Worm (Caenorhabditis elegans) whole organism, L4/young adult: Measurements from ENCODE around the gene txbp-3.
"Not testable (repeated sequence)": the region's sequence is repeated elsewhere in the genome, so short reads cannot be mapped to it uniquely, and the experiment has no call there.

Experiments used
- W03F9.2 ChIP-seq: fragments of 150-350 bp; optimal IDR thresholded peaks from 2 replicates; lab custom pipeline; 2014; ENCODE audit warnings: missing biosample characterization, missing genetic modification characterization
- him-1 ChIP-seq: sonication (generic microtip); optimal IDR thresholded peaks from 2 replicates; lab custom pipeline; 2016; ENCODE audit warnings: missing genotype, missing genetic modification reagents, missing genetic modification characterization, missing compliant biosample characterization

- peak; percentile 81 for TF ChIP-seq him-1 (tag; lab: Kevin White, UChicago)
- not testable (repeated sequence) for TF ChIP-seq W03F9.2 (tag; lab: Kevin White, UChicago)
These were observed 15.9 kb downstream of the txbp-3 start for ce11 chrIII:5031375-5031836.
